Worm (Caenorhabditis elegans) whole organism, young adult: ENCODE data around the gene D1025.1.
A peak's percentile ranks its signal among the peaks of the same experiment; 100 is the strongest.

ENCODE experiments used
- B0336.3 ChIP-seq: fragments of 200-800 bp; sonication (Bioruptor generic); IDR thresholded peaks from 2 replicates; pipeline ENCODE4 v1.3.6; 2022; ENCODE audit warnings: missing genetic modification characterization, missing compliant biosample characterization
- D2030.7 ChIP-seq: fragments of 200-800 bp; sonication (Bioruptor generic); IDR thresholded peaks from 2 replicates; pipeline ENCODE4 v1.3.6; 2022; ENCODE audit warnings: missing genetic modification reagents, missing genetic modification characterization, missing compliant biosample characterization
- F39B2.1 ChIP-seq: fragments of 200-800 bp; sonication (Bioruptor generic); IDR thresholded peaks from 2 replicates; pipeline ENCODE4 v1.3.6; 2022; ENCODE audit warnings: missing genetic modification reagents, missing genetic modification characterization, missing compliant biosample characterization
- F57A8.1 ChIP-seq: fragments of 200-800 bp; sonication (Bioruptor generic); optimal IDR thresholded peaks from 2 replicates; lab custom pipeline; 2018; ENCODE audit warnings: mild to moderate bottlenecking, missing genetic modification characterization, moderate library complexity, missing compliant biosample characterization
- Y56A3A.18 ChIP-seq: fragments of 200-800 bp; sonication (Bioruptor generic); IDR thresholded peaks from 2 replicates; pipeline ENCODE4 v1.3.6; 2022; ENCODE audit warnings: missing genetic modification reagents, missing genetic modification characterization, missing compliant biosample characterization
- akir-1 ChIP-seq: fragments of 200-800 bp; sonication (Bioruptor generic); optimal IDR thresholded peaks from 2 replicates; lab custom pipeline; 2018; ENCODE audit warnings: mild to moderate bottlenecking, missing genetic modification characterization, moderate library complexity, missing compliant biosample characterization
- ama-1 ChIP-seq, 3 experiments: fragments of 150-350 bp in 1 of 3; sonication (generic microtip) in 2 of 3; optimal IDR thresholded peaks; 2 replicates each; lab custom pipeline; 2014 to 2018; ENCODE audit warnings: missing biosample characterization in 2 of 3, missing genetic modification characterization in 2 of 3, missing genetic modification reagents in 2 of 3
- atf-7 ChIP-seq: sonication (generic microtip); optimal IDR thresholded peaks from 2 replicates; lab custom pipeline; 2017; ENCODE audit warnings: mild to moderate bottlenecking, missing genetic modification characterization, missing compliant biosample characterization
- attf-3 ChIP-seq: fragments of 200-800 bp; sonication (Bioruptor generic); conservative IDR thresholded peaks from 2 replicates; pipeline ENCODE4 v1.3.6; 2022; ENCODE audit warnings: missing genetic modification reagents, missing genetic modification characterization, missing compliant biosample characterization
- cebp-1 ChIP-seq, 2 experiments: fragments of 200-800 bp in 1 of 2; sonication (Bioruptor generic) in 1 of 2; sonication (generic microtip) in 1 of 2; IDR thresholded peaks in 1 of 2; optimal IDR thresholded peaks in 1 of 2; 2 replicates each; pipeline versions ENCODE4 v1.3.6 to Lab custom; 2017 to 2022; ENCODE audit warnings: missing compliant biosample characterization in 2 of 2, missing genetic modification characterization in 2 of 2, mild to moderate bottlenecking in 1 of 2, missing genetic modification reagents in 1 of 2, moderate library complexity in 1 of 2
- ceh-100 ChIP-seq: fragments of 200-800 bp; sonication (Bioruptor generic); IDR thresholded peaks from 2 replicates; pipeline ENCODE4 v1.3.6; 2022; ENCODE audit warnings: missing genetic modification reagents, missing genetic modification characterization, missing compliant biosample characterization
- ceh-58 ChIP-seq: fragments of 200-800 bp; sonication (Bioruptor generic); IDR thresholded peaks from 2 replicates; pipeline ENCODE4 v1.3.6; 2022; ENCODE audit warnings: missing genetic modification characterization, missing compliant biosample characterization
- ceh-79 ChIP-seq: sonication (generic microtip); optimal IDR thresholded peaks from 2 replicates; lab custom pipeline; 2017; ENCODE audit warnings: mild to moderate bottlenecking, missing genetic modification characterization, missing compliant biosample characterization
- dpff-1 ChIP-seq: sonication (generic microtip); optimal IDR thresholded peaks from 2 replicates; lab custom pipeline; 2017; ENCODE audit warnings: mild to moderate bottlenecking, missing genetic modification characterization, missing compliant biosample characterization
- dpl-1 ChIP-seq: fragments of 150-350 bp; optimal IDR thresholded peaks from 2 replicates; lab custom pipeline; 2014; ENCODE audit warnings: missing biosample characterization, missing genetic modification reagents, missing genetic modification characterization
- egl-18 ChIP-seq: fragments of 200-800 bp; sonication (Bioruptor generic); IDR thresholded peaks from 2 replicates; pipeline ENCODE4 v1.3.6; 2022; ENCODE audit warnings: missing genetic modification reagents, missing genetic modification characterization, missing compliant biosample characterization
- egl-44 ChIP-seq: fragments of 200-800 bp; sonication (Bioruptor generic); IDR thresholded peaks from 2 replicates; pipeline ENCODE4 v1.3.6; 2022; ENCODE audit warnings: missing genetic modification reagents, missing genetic modification characterization, missing compliant biosample characterization
- ekl-4 ChIP-seq: fragments of 200-800 bp; sonication (Bioruptor generic); IDR thresholded peaks from 2 replicates; pipeline ENCODE4 v1.3.6; 2022; ENCODE audit warnings: missing genetic modification reagents, missing genetic modification characterization, missing compliant biosample characterization
- ets-4 ChIP-seq: fragments of 200-800 bp; sonication (Bioruptor generic); optimal IDR thresholded peaks from 2 replicates; lab custom pipeline; 2018; ENCODE audit warnings: mild to moderate bottlenecking, missing genetic modification characterization, missing compliant biosample characterization
- hmg-20 ChIP-seq: fragments of 200-800 bp; sonication (Bioruptor generic); IDR thresholded peaks from 2 replicates; pipeline ENCODE4 v1.3.6; 2022; ENCODE audit warnings: missing genetic modification reagents, missing genetic modification characterization, missing compliant biosample characterization
- let-607 ChIP-seq, 2 experiments: fragments of 200-800 bp in 1 of 2; sonication (Bioruptor generic) in 1 of 2; sonication (generic microtip) in 1 of 2; optimal IDR thresholded peaks; 2 replicates each; lab custom pipeline; 2016 to 2018; ENCODE audit warnings: mild to moderate bottlenecking in 2 of 2, missing compliant biosample characterization in 2 of 2, missing genetic modification characterization in 2 of 2, moderate library complexity in 2 of 2, missing genotype in 1 of 2
- lir-1 ChIP-seq: fragments of 200-800 bp; sonication (Bioruptor generic); conservative IDR thresholded peaks from 2 replicates; pipeline ENCODE4 v1.3.6; 2022; ENCODE audit warnings: missing genetic modification reagents, missing genetic modification characterization, missing compliant biosample characterization
- lsl-1 ChIP-seq: fragments of 200-800 bp; sonication (Bioruptor generic); optimal IDR thresholded peaks from 2 replicates; lab custom pipeline; 2018; ENCODE audit warnings: mild to moderate bottlenecking, missing genetic modification characterization, moderate library complexity, missing compliant biosample characterization
- mes-4 ChIP-seq: sonication (generic microtip); optimal IDR thresholded peaks from 2 replicates; lab custom pipeline; 2016; ENCODE audit warnings: missing genotype, missing genetic modification characterization, missing compliant biosample characterization
- nhr-27 ChIP-seq: fragments of 200-800 bp; sonication (Bioruptor generic); optimal IDR thresholded peaks from 2 replicates; lab custom pipeline; 2018; ENCODE audit warnings: mild to moderate bottlenecking, missing genetic modification characterization, moderate library complexity, missing compliant biosample characterization
- nhr-80 ChIP-seq: sonication (generic microtip); optimal IDR thresholded peaks from 2 replicates; lab custom pipeline; 2016; ENCODE audit warnings: missing genetic modification characterization, missing compliant biosample characterization
- pha-4 ChIP-seq: fragments of 150-350 bp; sonication (generic microtip); optimal IDR thresholded peaks from 2 replicates; lab custom pipeline; 2014; ENCODE audit warnings: missing biosample characterization, missing genetic modification reagents, missing genetic modification characterization
- rcor-1 ChIP-seq: fragments of 200-800 bp; sonication (Bioruptor generic); IDR thresholded peaks from 2 replicates; pipeline ENCODE4 v1.3.6; 2022; ENCODE audit warnings: missing genetic modification reagents, missing genetic modification characterization, missing compliant biosample characterization
- rec-8 ChIP-seq, 2 experiments: sonication (generic microtip); optimal IDR thresholded peaks; 2 replicates each; lab custom pipeline; 2016; ENCODE audit warnings: mild to moderate bottlenecking in 2 of 2, missing genetic modification characterization in 2 of 2, missing genetic modification reagents in 2 of 2, missing genotype in 2 of 2, missing biosample characterization in 1 of 2, missing compliant biosample characterization in 1 of 2, moderate library complexity in 1 of 2
- repo-1 ChIP-seq: sonication (generic microtip); optimal IDR thresholded peaks from 2 replicates; lab custom pipeline; 2017; ENCODE audit warnings: mild to moderate bottlenecking, missing genetic modification characterization, missing compliant biosample characterization
- rpc-1 ChIP-seq, 2 experiments: fragments of 150-350 bp in 1 of 2; sonication (generic microtip) in 1 of 2; optimal IDR thresholded peaks; 2 replicates each; lab custom pipeline; 2014 to 2018; ENCODE audit warnings: missing biosample characterization in 1 of 2, missing genetic modification characterization in 1 of 2, missing genetic modification reagents in 1 of 2, missing genotype in 1 of 2
- sea-2 ChIP-seq: fragments of 200-800 bp; sonication (Bioruptor generic); IDR thresholded peaks from 2 replicates; pipeline ENCODE4 v1.3.6; 2022; ENCODE audit warnings: missing genetic modification characterization, missing compliant biosample characterization
- snpc-4 ChIP-seq, 5 experiments: fragments of 150-350 bp in 1 of 5; sonication (generic microtip) in 4 of 5; optimal IDR thresholded peaks; 2 replicates each; lab custom pipeline; 2014 to 2018; ENCODE audit warnings: missing genetic modification characterization in 5 of 5, missing biosample characterization in 3 of 5, antibody characterized with exemption in 2 of 5, mild to moderate bottlenecking in 2 of 5, missing compliant biosample characterization in 2 of 5, missing genotype in 2 of 5, moderate library complexity in 2 of 5, missing genetic modification reagents in 1 of 5
- sptf-2 ChIP-seq: fragments of 200-800 bp; sonication (Bioruptor generic); optimal IDR thresholded peaks from 2 replicates; lab custom pipeline; 2018; ENCODE audit warnings: mild to moderate bottlenecking, missing genetic modification characterization, missing compliant biosample characterization
- tbp1 ChIP-seq: fragments of 200-800 bp; sonication (Bioruptor generic); optimal IDR thresholded peaks from 2 replicates; lab custom pipeline; 2018; ENCODE audit warnings: mild to moderate bottlenecking, missing genetic modification characterization, missing compliant biosample characterization
- unc-130 ChIP-seq: sonication (generic microtip); optimal IDR thresholded peaks from 2 replicates; lab custom pipeline; 2016; ENCODE audit warnings: missing genetic modification reagents, missing genetic modification characterization, missing compliant biosample characterization
- ztf-18 ChIP-seq: sonication (generic microtip); optimal IDR thresholded peaks from 2 replicates; lab custom pipeline; 2016; ENCODE audit warnings: missing genotype, mild to moderate bottlenecking, missing genetic modification characterization, missing compliant biosample characterization
- ztf-25 ChIP-seq: fragments of 200-800 bp; sonication (Bioruptor generic); IDR thresholded peaks from 2 replicates; pipeline ENCODE4 v1.3.6; 2022; ENCODE audit warnings: missing genetic modification reagents, missing genetic modification characterization, missing compliant biosample characterization
- ztf-26 ChIP-seq: sonication (generic microtip); optimal IDR thresholded peaks from 2 replicates; lab custom pipeline; 2017; ENCODE audit warnings: missing genetic modification characterization, missing compliant biosample characterization
- ztf-3 ChIP-seq: fragments of 200-800 bp; sonication (Bioruptor generic); optimal IDR thresholded peaks from 2 replicates; lab custom pipeline; 2018; ENCODE audit warnings: mild to moderate bottlenecking, missing genetic modification characterization, missing compliant biosample characterization
- ztf-6 ChIP-seq: fragments of 200-800 bp; sonication (Bioruptor generic); IDR thresholded peaks from 2 replicates; pipeline ENCODE4 v1.3.6; 2022; ENCODE audit warnings: missing genetic modification reagents, missing genetic modification characterization, missing compliant biosample characterization

Gene D1025.1

DNA sequence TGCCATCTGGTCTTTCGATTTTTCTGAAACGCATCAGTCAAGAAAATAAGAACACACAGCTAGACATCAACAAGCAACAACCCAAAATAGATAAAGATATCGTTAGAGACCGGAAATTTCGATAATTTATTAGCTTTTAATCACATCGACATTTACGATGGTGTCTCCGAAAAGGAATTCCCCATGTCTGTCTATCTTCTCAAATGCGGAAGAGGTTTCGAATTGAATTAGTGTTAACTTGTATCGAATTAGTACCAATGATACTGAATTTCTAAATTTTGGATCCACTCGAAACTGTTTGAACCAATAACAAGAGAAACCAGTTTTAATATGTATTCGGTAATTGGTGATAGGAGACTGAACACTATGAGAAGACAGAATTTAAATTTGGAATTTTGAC lies 14.0 kb downstream of the D1025.1 start:
- TF ChIP-seq ceh-100 (GFP tag; lab: Robert Waterston, UW), result no peak
- TF ChIP-seq repo-1, result no peak
- TF ChIP-seq egl-18 (GFP tag; lab: Robert Waterston, UW), result no peak

DNA sequence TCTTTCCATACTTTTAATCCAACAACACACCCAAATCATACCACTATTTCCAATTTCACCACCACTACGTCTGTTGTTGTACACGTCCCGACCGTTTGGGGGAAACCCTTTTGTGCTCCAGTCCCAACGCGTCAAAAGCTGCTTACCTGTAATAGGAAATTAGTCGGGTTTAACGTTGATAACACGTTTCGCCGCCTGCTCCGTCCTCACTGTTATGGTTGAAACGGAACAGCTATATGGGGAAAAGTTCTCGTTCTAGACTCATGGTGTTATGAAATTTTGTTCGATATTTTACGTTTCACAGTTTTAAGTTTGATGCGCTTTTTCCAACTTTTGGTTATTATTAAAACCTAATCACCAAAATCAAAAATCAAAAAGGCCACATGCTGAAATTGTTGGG lies 15.3 kb downstream of the D1025.1 start:
- TF ChIP-seq nhr-80 (tag; lab: Kevin White, UChicago) (peak; percentile 34), egl-44 (GFP tag; lab: Robert Waterston, UW) (no peak)

ce11 chrX:14537625-14538024 lies 17.1 kb downstream of the D1025.1 start:
- peak; percentile 38 for TF ChIP-seq nhr-80 (tag; lab: Kevin White, UChicago)
- no peak for TF ChIP-seq pha-4 (tag; lab: Kevin White, UChicago)
- TF ChIP-seq ekl-4, result no peak
- TF ChIP-seq B0336.3, result no peak
- TF ChIP-seq Y56A3A.18 (GFP tag; lab: Robert Waterston, UW), result no peak
- TF ChIP-seq cebp-1 (GFP tag; IDR thresholded peaks at IDR 0.05; lab: Robert Waterston, UW), result peak; percentile 35; the same call in 1 of the 2 replicates
- TF ChIP-seq cebp-1 (tag; optimal IDR thresholded peaks at IDR 0.05; lab: Kevin White, UChicago), result peak; percentile 57
- no peak for TF ChIP-seq unc-130
- TF ChIP-seq, all 124 proteins: peak for 2

ce11 chrX:14539468-14539867 lies 18.9 kb downstream of the D1025.1 start:
- TF ChIP-seq ama-1 (optimal IDR thresholded peaks at IDR 0.05; lab: Kevin White, UChicago) (no peak), ama-1 (GFP tag; optimal IDR thresholded peaks at IDR 0.05; lab: Kevin White, UChicago) (no peak), mes-4 (tag; lab: Kevin White, UChicago) (no peak), lir-1 (GFP tag; lab: Robert Waterston, UW) (no peak), ceh-58 (no peak), rec-8 (tag; optimal IDR thresholded peaks at IDR 0.05; lab: Kevin White, UChicago) (no peak), rcor-1 (GFP tag; lab: Robert Waterston, UW) (no peak), tbp1 (GFP tag; lab: Kevin White, UChicago) (peak; percentile 1), nhr-80 (tag; lab: Kevin White, UChicago) (peak; percentile 90), akir-1 (no peak), ztf-3 (GFP tag; lab: Kevin White, UChicago) (no peak), dpff-1 (tag; lab: Kevin White, UChicago) (no peak), sptf-2 (GFP tag; lab: Kevin White, UChicago) (no peak), unc-130 (no peak), let-607 (tag; optimal IDR thresholded peaks at IDR 0.05; lab: Kevin White, UChicago) (peak; percentile 26 to 67), snpc-4 (GFP tag; optimal IDR thresholded peaks at IDR 0.05; lab: Kevin White, UChicago) (no peak), snpc-4 (tag; optimal IDR thresholded peaks at IDR 0.05; lab: Kevin White, UChicago) (peak in 1 of 4 experiments; percentile 31), ztf-6 (GFP tag; lab: Robert Waterston, UW) (no peak), attf-3 (no peak), sea-2 (no peak), ztf-18 (tag; lab: Kevin White, UChicago) (no peak), hmg-20 (GFP tag; lab: Robert Waterston, UW) (no peak), dpl-1 (GFP tag; lab: Kevin White, UChicago) (no peak), ceh-79 (tag; lab: Kevin White, UChicago) (no peak), atf-7 (tag; lab: Kevin White, UChicago) (peak; percentile 46), lsl-1 (GFP tag; lab: Kevin White, UChicago) (no peak), F57A8.1 (no peak), rpc-1 (optimal IDR thresholded peaks at IDR 0.05; lab: Kevin White, UChicago) (no peak), rpc-1 (tag; optimal IDR thresholded peaks at IDR 0.05; lab: Kevin White, UChicago) (no peak), nhr-27 (no peak), D2030.7 (GFP tag; lab: Robert Waterston, UW) (no peak), ekl-4 (no peak), ztf-25 (no peak), F39B2.1 (GFP tag; lab: Robert Waterston, UW) (no peak), ets-4 (GFP tag; lab: Kevin White, UChicago) (peak; percentile 10), ceh-100 (GFP tag; lab: Robert Waterston, UW) (no peak), pha-4 (tag; lab: Kevin White, UChicago) (peak; percentile 27), ztf-26 (no peak)
